Fruit fly (Drosophila melanogaster): ENCODE results near the gene Ccdc85.

The Ccdc85 gene

DNA sequence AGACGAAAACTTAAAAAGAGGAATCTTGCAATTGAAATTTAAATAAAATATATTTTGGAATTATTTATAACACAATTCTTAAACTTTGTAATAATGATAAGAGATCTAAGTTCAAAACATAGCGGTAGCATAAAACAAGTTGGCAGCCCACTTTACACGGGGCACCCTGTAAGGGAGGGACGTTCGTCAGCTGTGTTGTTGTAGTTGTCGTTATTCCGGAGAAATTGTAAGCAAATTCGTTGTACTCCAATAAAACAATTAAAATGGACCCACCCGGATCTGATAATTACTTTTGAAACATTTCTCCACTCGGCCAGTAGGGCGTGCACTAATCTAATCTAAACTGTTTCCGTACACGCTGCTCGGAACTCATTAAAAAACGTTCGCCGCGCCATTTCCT lies 31.3 kb downstream of the Ccdc85 start, which contains the start of gene GABPI (continued):
- no peak for TF ChIP-seq tna (GFP tag; IDR thresholded peaks at IDR 0.05; ENCODE audit: partially characterized antibody)
- no peak for TF ChIP-seq CG14014 (GFP tag; IDR thresholded peaks at IDR 0.05)
- no peak for TF ChIP-seq so (GFP tag; IDR thresholded peaks at IDR 0.05)
- peak; percentile 99 for TF ChIP-seq trem (tag; optimal IDR thresholded peaks at IDR 0.05)
- no peak for TF ChIP-seq zen2 (GFP tag; IDR thresholded peaks at IDR 0.05; ENCODE audit: partially characterized antibody)
- peak; percentile 93 for TF ChIP-seq E2f2 (GFP tag; IDR thresholded peaks at IDR 0.05)
- peak; percentile 44 for TF ChIP-seq MESR4 (GFP tag; optimal IDR thresholded peaks at IDR 0.05)
- 0 out of 2 replicates have a peak, but pooled peaks have one; percentile 15 for TF ChIP-seq CG1024 (GFP tag; IDR thresholded peaks at IDR 0.05)
- no peak for TF ChIP-seq H2.0 (GFP tag; IDR thresholded peaks at IDR 0.05)
- TF ChIP-seq CG6854 (GFP tag; optimal IDR thresholded peaks at IDR 0.05): no peak
- TF ChIP-seq CG11456 (GFP tag; IDR thresholded peaks at IDR 0.05): no peak
- TF ChIP-seq mam (GFP tag; optimal IDR thresholded peaks at IDR 0.05): no peak
- TF ChIP-seq hth (optimal IDR thresholded peaks at IDR 0.05): no peak
- TF ChIP-seq fd96Cb (tag; optimal IDR thresholded peaks at IDR 0.05): no peak
- TF ChIP-seq CG10366 (GFP tag; IDR thresholded peaks at IDR 0.05): no peak
- no peak for TF ChIP-seq sr (GFP tag; IDR thresholded peaks at IDR 0.05)
- peak; percentile 100 for TF ChIP-seq CG6254 (GFP tag; optimal IDR thresholded peaks at IDR 0.05)
- peak; percentile 3 for TF ChIP-seq Sry-δ (GFP tag; optimal IDR thresholded peaks at IDR 0.05)
- TF ChIP-seq CG14710 (tag; optimal IDR thresholded peaks at IDR 0.05): peak; percentile 9
- TF ChIP-seq HmgZ (tag; optimal IDR thresholded peaks at IDR 0.05): peak; percentile 55
- TF ChIP-seq CG8281 (tag; optimal IDR thresholded peaks at IDR 0.05): no peak
- TF ChIP-seq CG1233 (GFP tag; optimal IDR thresholded peaks at IDR 0.05): peak; percentile 15
- peak; percentile 24 for TF ChIP-seq fd102C (GFP tag; optimal IDR thresholded peaks at IDR 0.05)
- TF ChIP-seq CG4360 (GFP tag; IDR thresholded peaks at IDR 0.05): peak; percentile 86
- no peak for TF ChIP-seq CG12769 (tag; optimal IDR thresholded peaks at IDR 0.05)
- TF ChIP-seq Ets97D (GFP tag; optimal IDR thresholded peaks at IDR 0.05): peak; percentile 24
- TF ChIP-seq CG8924 (tag; optimal IDR thresholded peaks at IDR 0.05): no peak
- TF ChIP-seq CG13424 (tag; optimal IDR thresholded peaks at IDR 0.05): peak; percentile 11
- no peak for TF ChIP-seq nerfin-1 (tag; optimal IDR thresholded peaks at IDR 0.05)
- no peak for TF ChIP-seq tll (GFP tag; optimal IDR thresholded peaks at IDR 0.05)
- no peak for TF ChIP-seq CG7987 (GFP tag; optimal IDR thresholded peaks at IDR 0.05)
- TF ChIP-seq CHES-1-like (GFP tag; optimal IDR thresholded peaks at IDR 0.05): peak; percentile 6
- 0 out of 2 replicates have a peak, but pooled peaks have one; percentile 12 for TF ChIP-seq bbx (GFP tag; IDR thresholded peaks at IDR 0.05; ENCODE audit: partially characterized antibody)
- no peak for TF ChIP-seq CG9817 (tag; optimal IDR thresholded peaks at IDR 0.05)
- peak; percentile 15; the same call in 1 of the 2 replicates for TF ChIP-seq Bgb (GFP tag; IDR thresholded peaks at IDR 0.05; ENCODE audit: partially characterized antibody)
- peak; percentile 25 for TF ChIP-seq Meics (GFP tag; optimal IDR thresholded peaks at IDR 0.05)
- peak; percentile 12 for TF ChIP-seq nmo (GFP tag; optimal IDR thresholded peaks at IDR 0.05)
- no peak for TF ChIP-seq pan (optimal IDR thresholded peaks at IDR 0.05)
- TF ChIP-seq pan (GFP tag; optimal IDR thresholded peaks at IDR 0.05 in 1 of 2, IDR thresholded peaks at IDR 0.05 in 1 of 2): no peak
- TF ChIP-seq CG1792 (GFP tag; optimal IDR thresholded peaks at IDR 0.05): no peak
- TF ChIP-seq exex (tag; optimal IDR thresholded peaks at IDR 0.05): no peak
- peak in 1 of 3 experiments; percentile 55 for TF ChIP-seq Stat92E (GFP tag; optimal IDR thresholded peaks at IDR 0.05)
- TF ChIP-seq maf-S (GFP tag; optimal IDR thresholded peaks at IDR 0.05): no peak
- TF ChIP-seq CG32532 (GFP tag; IDR thresholded peaks at IDR 0.05): peak; percentile 44; the same call in 1 of the 2 replicates
- TF ChIP-seq crol (GFP tag; IDR thresholded peaks at IDR 0.05): no peak
- peak; percentile 22 for TF ChIP-seq BEAF-32 (GFP tag; optimal IDR thresholded peaks at IDR 0.05)
- no peak for TF ChIP-seq peb (GFP tag; IDR thresholded peaks at IDR 0.05)
- TF ChIP-seq Rfx (GFP tag; IDR thresholded peaks at IDR 0.05): peak; percentile 14; the same call in 1 of the 2 replicates
- TF ChIP-seq stwl (tag; optimal IDR thresholded peaks at IDR 0.05): peak; percentile 54
- peak; percentile 67 for TF ChIP-seq CG3847 (GFP tag; IDR thresholded peaks at IDR 0.05)

All from whole organism, embryonic.